Worm (Caenorhabditis elegans): ENCODE data around the gene spp-20.

ce11 chrV:6602556-6603062 is 44.6 kb upstream of the spp-20 start, which contains the start of gene ZK1055.6:
- TF ChIP-seq sox-4 (tag; optimal IDR thresholded peaks at IDR 0.05) (no peak), mdl-1 (tag; optimal IDR thresholded peaks at IDR 0.05) (no peak), zag-1 (tag; optimal IDR thresholded peaks at IDR 0.05) (no peak), skn-1 (tag; optimal IDR thresholded peaks at IDR 0.05) (no peak), sup-37 (GFP tag; optimal IDR thresholded peaks at IDR 0.05) (no peak), dpl-1 (GFP tag; optimal IDR thresholded peaks at IDR 0.05) (no peak), ztf-11 (tag; optimal IDR thresholded peaks at IDR 0.05) (no peak), pqm-1 (tag; optimal IDR thresholded peaks at IDR 0.05) (no peak)

All from whole organism, L1 larva.